Worm (Caenorhabditis elegans) whole organism, L1 larva: ENCODE measurements around the gene K03H1.13.

ENCODE experiments used
- C04F5.9 ChIP-seq: sonication (generic microtip); optimal IDR thresholded peaks from 2 replicates; lab custom pipeline; 2016; ENCODE audit warnings: missing genetic modification characterization, missing compliant biosample characterization
- C16A3.4 ChIP-seq: fragments of 150-350 bp; optimal IDR thresholded peaks from 2 replicates; lab custom pipeline; 2014; ENCODE audit warnings: missing biosample characterization, missing genetic modification characterization
- Y116A8C.19 ChIP-seq: sonication (generic microtip); optimal IDR thresholded peaks from 2 replicates; lab custom pipeline; 2016; ENCODE audit warnings: missing compliant biosample characterization, missing genetic modification characterization, borderline replicate concordance
- aha-1 ChIP-seq: fragments of 150-350 bp; optimal IDR thresholded peaks from 2 replicates; lab custom pipeline; 2014; ENCODE audit warnings: missing biosample characterization, missing genetic modification characterization
- alr-1 ChIP-seq: fragments of 200-800 bp; sonication (Bioruptor generic); optimal IDR thresholded peaks from 2 replicates; lab custom pipeline; 2018; ENCODE audit warnings: borderline replicate concordance, mild to moderate bottlenecking, missing genetic modification characterization, missing compliant biosample characterization
- aly-2 ChIP-seq: fragments of 150-350 bp; optimal IDR thresholded peaks from 2 replicates; lab custom pipeline; 2014; ENCODE audit warnings: missing biosample characterization, missing genetic modification characterization
- ama-1 ChIP-seq: fragments of 150-350 bp; optimal IDR thresholded peaks from 2 replicates; lab custom pipeline; 2014
- blmp-1 ChIP-seq: fragments of 150-350 bp; optimal IDR thresholded peaks from 2 replicates; lab custom pipeline; 2014; ENCODE audit warnings: missing biosample characterization, missing genetic modification characterization
- ceh-63 ChIP-seq: fragments of 200-800 bp; sonication (Bioruptor generic); optimal IDR thresholded peaks from 2 replicates; lab custom pipeline; 2018; ENCODE audit warnings: mild to moderate bottlenecking, missing genetic modification characterization, missing compliant biosample characterization
- ceh-88 ChIP-seq: fragments of 200-800 bp; sonication (Bioruptor generic); IDR thresholded peaks from 2 replicates; pipeline ENCODE4 v1.3.6; 2022; ENCODE audit warnings: missing genetic modification characterization, missing compliant biosample characterization
- ceh-90 ChIP-seq: sonication (generic microtip); optimal IDR thresholded peaks from 2 replicates; lab custom pipeline; 2016; ENCODE audit warnings: missing genetic modification characterization, missing compliant biosample characterization
- ces-1 ChIP-seq: fragments of 150-350 bp; optimal IDR thresholded peaks from 2 replicates; lab custom pipeline; 2014; ENCODE audit warnings: missing biosample characterization, missing genetic modification reagents, missing genetic modification characterization
- dpl-1 ChIP-seq, 3 experiments: fragments of 150-350 bp in 2 of 3; sonication (generic microtip) in 1 of 3; optimal IDR thresholded peaks; 2 replicates each; lab custom pipeline; 2014 to 2017; ENCODE audit warnings: missing biosample characterization in 3 of 3, missing genetic modification characterization in 3 of 3, missing genetic modification reagents in 3 of 3
- efl-1 ChIP-seq, 4 experiments: fragments of 150-350 bp; optimal IDR thresholded peaks in 3 of 4; peaks in 1 of 4; 1 replicate in 1 of 4; 2 replicates in 3 of 4; lab custom pipeline; 2014; ENCODE audit warnings: missing biosample characterization in 2 of 4, missing genetic modification characterization in 2 of 4, missing genetic modification reagents in 2 of 4
- egl-27 ChIP-seq, 2 experiments: fragments of 150-350 bp in 1 of 2; sonication (generic microtip); optimal IDR thresholded peaks; 3 replicates each; lab custom pipeline; 2017 to 2018; ENCODE audit warnings: missing biosample characterization in 2 of 2, missing genetic modification characterization in 2 of 2, missing genetic modification reagents in 2 of 2
- elt-2 ChIP-seq: sonication (generic microtip); optimal IDR thresholded peaks from 2 replicates; lab custom pipeline; 2016; ENCODE audit warnings: missing genetic modification characterization, mild to moderate bottlenecking, inconsistent platforms, missing compliant biosample characterization, missing genetic modification reagents
- ets-5 ChIP-seq: fragments of 200-800 bp; sonication (Bioruptor generic); IDR thresholded peaks from 2 replicates; pipeline ENCODE4 v1.3.6; 2022; ENCODE audit warnings: missing genetic modification characterization, missing compliant biosample characterization
- fos-1 ChIP-seq: fragments of 150-350 bp; optimal IDR thresholded peaks from 2 replicates; lab custom pipeline; 2014; ENCODE audit warnings: missing biosample characterization, missing genetic modification characterization
- grh-1 ChIP-seq: fragments of 200-800 bp; sonication (Bioruptor generic); IDR thresholded peaks from 2 replicates; pipeline ENCODE4 v1.3.6; 2022; ENCODE audit warnings: missing genetic modification reagents, missing genetic modification characterization, missing compliant biosample characterization
- hlh-17 ChIP-seq: fragments of 200-800 bp; sonication (Bioruptor generic); optimal IDR thresholded peaks from 2 replicates; lab custom pipeline; 2018; ENCODE audit warnings: missing genetic modification characterization, mild to moderate bottlenecking, missing compliant biosample characterization, moderate library complexity, borderline replicate concordance
- hlh-4 ChIP-seq: sonication (generic microtip); optimal IDR thresholded peaks from 2 replicates; lab custom pipeline; 2016; ENCODE audit warnings: mild to moderate bottlenecking, missing genetic modification characterization, missing compliant biosample characterization
- hpl-2 ChIP-seq: fragments of 150-350 bp; optimal IDR thresholded peaks from 2 replicates; lab custom pipeline; 2014; ENCODE audit warnings: missing biosample characterization, missing genetic modification reagents, missing genetic modification characterization
- irx-1 ChIP-seq: sonication (generic microtip); optimal IDR thresholded peaks from 2 replicates; lab custom pipeline; 2016; ENCODE audit warnings: missing genetic modification characterization, missing compliant biosample characterization
- isw-1 ChIP-seq: fragments of 200-800 bp; sonication (Bioruptor generic); IDR thresholded peaks from 2 replicates; pipeline ENCODE4 v1.3.6; 2022; ENCODE audit warnings: missing genetic modification characterization, missing compliant biosample characterization
- jun-1 ChIP-seq: fragments of 150-350 bp; optimal IDR thresholded peaks from 2 replicates; lab custom pipeline; 2014; ENCODE audit warnings: missing biosample characterization, missing genetic modification reagents, missing genetic modification characterization
- lin-13 ChIP-seq: fragments of 150-350 bp; optimal IDR thresholded peaks from 2 replicates; lab custom pipeline; 2014; ENCODE audit warnings: missing biosample characterization, missing genetic modification reagents, missing genetic modification characterization
- lin-14 ChIP-seq: fragments of 200-800 bp; sonication (Bioruptor generic); optimal IDR thresholded peaks from 2 replicates; lab custom pipeline; 2018; ENCODE audit warnings: mild to moderate bottlenecking, missing genetic modification characterization, moderate library complexity, missing compliant biosample characterization
- lin-39 ChIP-seq: fragments of 150-350 bp; optimal IDR thresholded peaks from 2 replicates; lab custom pipeline; 2014; ENCODE audit warnings: missing biosample characterization, missing genetic modification reagents, missing genetic modification characterization
- lir-3 ChIP-seq: sonication (generic microtip); optimal IDR thresholded peaks from 2 replicates; lab custom pipeline; 2016; ENCODE audit warnings: mild to moderate bottlenecking, missing genetic modification characterization, moderate library complexity, missing compliant biosample characterization; ENCODE audit not compliant: poor library complexity
- nhr-11 ChIP-seq: fragments of 150-350 bp; optimal IDR thresholded peaks from 2 replicates; lab custom pipeline; 2014; ENCODE audit warnings: missing biosample characterization, missing genetic modification characterization
- nhr-12 ChIP-seq: sonication (generic microtip); optimal IDR thresholded peaks from 2 replicates; lab custom pipeline; 2017; ENCODE audit warnings: missing biosample characterization, missing genetic modification characterization
- nhr-19 ChIP-seq: fragments of 200-800 bp; sonication (Bioruptor generic); conservative IDR thresholded peaks from 2 replicates; pipeline ENCODE4 v1.3.6; 2022; ENCODE audit warnings: missing genetic modification characterization, missing compliant biosample characterization
- nhr-20 ChIP-seq: sonication (generic microtip); optimal IDR thresholded peaks from 2 replicates; lab custom pipeline; 2016; ENCODE audit warnings: mild to moderate bottlenecking, missing genetic modification characterization, missing compliant biosample characterization
- nhr-237 ChIP-seq: fragments of 150-350 bp; optimal IDR thresholded peaks from 2 replicates; lab custom pipeline; 2014; ENCODE audit warnings: missing biosample characterization, missing genetic modification characterization
- nhr-71 ChIP-seq: sonication (generic microtip); optimal IDR thresholded peaks from 2 replicates; lab custom pipeline; 2016; ENCODE audit warnings: mild to moderate bottlenecking, missing genetic modification characterization, moderate library complexity, missing compliant biosample characterization
- nhr-77 ChIP-seq: fragments of 150-350 bp; optimal IDR thresholded peaks from 2 replicates; lab custom pipeline; 2014; ENCODE audit warnings: missing biosample characterization, missing genetic modification characterization
- nhr-84 ChIP-seq: sonication (generic microtip); optimal IDR thresholded peaks from 2 replicates; lab custom pipeline; 2017; ENCODE audit warnings: missing biosample characterization, missing genetic modification characterization
- nhr-90 ChIP-seq: sonication (generic microtip); optimal IDR thresholded peaks from 2 replicates; lab custom pipeline; 2016; ENCODE audit warnings: mild to moderate bottlenecking, missing genetic modification characterization, missing compliant biosample characterization; ENCODE audit not compliant: poor library complexity
- pag-3 ChIP-seq: sonication (generic microtip); optimal IDR thresholded peaks from 2 replicates; lab custom pipeline; 2017; ENCODE audit warnings: missing genetic modification characterization, mild to moderate bottlenecking, missing compliant biosample characterization, antibody characterized with exemption, borderline replicate concordance; ENCODE audit not compliant: insufficient read depth
- pqm-1 ChIP-seq: sonication (generic microtip); optimal IDR thresholded peaks from 3 replicates; lab custom pipeline; 2017; ENCODE audit warnings: missing biosample characterization, missing genetic modification characterization
- rnt-1 ChIP-seq: sonication (generic microtip); optimal IDR thresholded peaks from 2 replicates; lab custom pipeline; 2016; ENCODE audit warnings: mild to moderate bottlenecking, missing genetic modification characterization, moderate library complexity, missing compliant biosample characterization
- skn-1 ChIP-seq: fragments of 150-350 bp; optimal IDR thresholded peaks from 2 replicates; lab custom pipeline; 2014; ENCODE audit warnings: missing biosample characterization, missing genetic modification characterization
- snpc-4 ChIP-seq: fragments of 150-350 bp; optimal IDR thresholded peaks from 2 replicates; lab custom pipeline; 2014; ENCODE audit warnings: missing biosample characterization, missing genetic modification characterization
- sox-4 ChIP-seq: sonication (generic microtip); optimal IDR thresholded peaks from 2 replicates; lab custom pipeline; 2016; ENCODE audit warnings: missing genetic modification characterization, missing compliant biosample characterization
- sptf-1 ChIP-seq: fragments of 150-350 bp; optimal IDR thresholded peaks from 2 replicates; lab custom pipeline; 2014; ENCODE audit warnings: missing biosample characterization, missing genetic modification characterization
- sup-37 ChIP-seq: fragments of 200-800 bp; sonication (Bioruptor generic); optimal IDR thresholded peaks from 2 replicates; lab custom pipeline; 2018; ENCODE audit warnings: mild to moderate bottlenecking, missing genetic modification characterization, missing compliant biosample characterization
- swsn-7 ChIP-seq: sonication (generic microtip); optimal IDR thresholded peaks from 2 replicates; lab custom pipeline; 2016; ENCODE audit warnings: missing genetic modification characterization, missing compliant biosample characterization
- unc-30 ChIP-seq: sonication (generic microtip); optimal IDR thresholded peaks from 2 replicates; lab custom pipeline; 2017; ENCODE audit warnings: missing biosample characterization, missing genetic modification characterization
- unc-86 ChIP-seq: sonication (generic microtip); optimal IDR thresholded peaks from 2 replicates; lab custom pipeline; 2016; ENCODE audit warnings: missing genetic modification characterization, missing compliant biosample characterization
- unc-98 ChIP-seq: fragments of 200-800 bp; sonication (Bioruptor generic); IDR thresholded peaks from 2 replicates; pipeline ENCODE4 v1.3.6; 2022; ENCODE audit warnings: missing genetic modification characterization, missing compliant biosample characterization
- vab-15 ChIP-seq: sonication (generic microtip); optimal IDR thresholded peaks from 2 replicates; lab custom pipeline; 2017; ENCODE audit warnings: missing genotype, mild to moderate bottlenecking, missing genetic modification characterization, missing compliant biosample characterization
- xbp-1 ChIP-seq: sonication (generic microtip); optimal IDR thresholded peaks from 2 replicates; lab custom pipeline; 2016; ENCODE audit warnings: missing genetic modification characterization, missing compliant biosample characterization
- ztf-11 ChIP-seq, 2 experiments: sonication (generic microtip); optimal IDR thresholded peaks; 2 replicates each; lab custom pipeline; 2016 to 2017; ENCODE audit warnings: missing genetic modification characterization in 2 of 2, missing biosample characterization in 1 of 2, missing compliant biosample characterization in 1 of 2
- ztf-4 ChIP-seq: fragments of 150-350 bp; optimal IDR thresholded peaks from 2 replicates; lab custom pipeline; 2014; ENCODE audit warnings: missing biosample characterization, missing genetic modification characterization

The K03H1.13 gene

ce11 chrIII:9905307-9905706 lies 44.8 kb downstream of the K03H1.13 start:
- no peak for TF ChIP-seq lin-13 (GFP tag; lab: Kevin White, UChicago)
- no peak for TF ChIP-seq ama-1 (lab: Kevin White, UChicago)
- no peak for TF ChIP-seq sptf-1
- TF ChIP-seq unc-30 = no peak
- TF ChIP-seq irx-1 = no peak
- no peak for TF ChIP-seq ets-5
- TF ChIP-seq aly-2 = no peak
- TF ChIP-seq nhr-71 (tag; lab: Kevin White, UChicago) = peak; percentile 16
- TF ChIP-seq jun-1 (tag; lab: Kevin White, UChicago) = no peak
- no peak for TF ChIP-seq isw-1 (GFP tag; lab: Robert Waterston, UW)
- TF ChIP-seq egl-27 (tag; optimal IDR thresholded peaks at IDR 0.05; lab: Kevin White, UChicago) = no peak
- no peak for TF ChIP-seq nhr-20 (tag; lab: Kevin White, UChicago)
- TF ChIP-seq nhr-237 (tag; lab: Kevin White, UChicago) = no peak
- no peak for TF ChIP-seq blmp-1 (tag; lab: Kevin White, UChicago)
- TF ChIP-seq snpc-4 (tag; lab: Kevin White, UChicago) = no peak
- no peak for TF ChIP-seq nhr-11 (tag; lab: Kevin White, UChicago)
- peak; percentile 74 for TF ChIP-seq ces-1 (GFP tag; lab: Kevin White, UChicago)
- no peak for TF ChIP-seq nhr-77 (tag; lab: Kevin White, UChicago)
- no peak for TF ChIP-seq fos-1
- peak; percentile 89 for TF ChIP-seq lin-14 (GFP tag; lab: Kevin White, UChicago)
- no peak for TF ChIP-seq ceh-63 (GFP tag; lab: Kevin White, UChicago)
- no peak for TF ChIP-seq sox-4 (tag; lab: Kevin White, UChicago)
- TF ChIP-seq lir-3 (tag; lab: Kevin White, UChicago) = no peak
- no peak for TF ChIP-seq unc-98 (GFP tag; lab: Robert Waterston, UW)
- no peak for TF ChIP-seq C16A3.4 (tag; lab: Kevin White, UChicago)
- TF ChIP-seq vab-15 (tag; lab: Kevin White, UChicago) = no peak
- no peak for TF ChIP-seq C04F5.9
- TF ChIP-seq ztf-11 (tag; optimal IDR thresholded peaks at IDR 0.05; lab: Kevin White, UChicago) = no peak
- TF ChIP-seq aha-1 (tag; lab: Kevin White, UChicago) = no peak
- no peak for TF ChIP-seq hpl-2 (GFP tag; lab: Kevin White, UChicago)
- no peak for TF ChIP-seq alr-1 (tag; lab: Kevin White, UChicago)
- TF ChIP-seq skn-1 (tag; lab: Kevin White, UChicago) = no peak
- TF ChIP-seq grh-1 (GFP tag; lab: Robert Waterston, UW) = no peak
- no peak for TF ChIP-seq dpl-1 (GFP tag; optimal IDR thresholded peaks at IDR 0.05; lab: Kevin White, UChicago)
- no peak for TF ChIP-seq nhr-12 (tag; lab: Kevin White, UChicago)
- no peak for TF ChIP-seq unc-86 (tag; lab: Kevin White, UChicago)
- TF ChIP-seq nhr-84 (tag; lab: Kevin White, UChicago) = no peak
- TF ChIP-seq ceh-90 (tag; lab: Kevin White, UChicago) = no peak
- TF ChIP-seq elt-2 (tag; lab: Kevin White, UChicago) = no peak
- no peak for TF ChIP-seq pqm-1 (tag; lab: Kevin White, UChicago)
- peak in 1 of 2 experiments; percentile 1 for TF ChIP-seq efl-1 (optimal IDR thresholded peaks at IDR 0.05; lab: Kevin White, UChicago)
- peak in 1 of 2 experiments; percentile 80 for TF ChIP-seq efl-1 (GFP tag; optimal IDR thresholded peaks at IDR 0.05 in 1 of 2; lab: Kevin White, UChicago)
- no peak for TF ChIP-seq pag-3
- no peak for TF ChIP-seq hlh-4 (tag; lab: Kevin White, UChicago)
- TF ChIP-seq xbp-1 = no peak
- no peak for TF ChIP-seq nhr-19 (GFP tag; lab: Robert Waterston, UW)
- peak; percentile 34 for TF ChIP-seq rnt-1
- TF ChIP-seq nhr-90 (tag; lab: Kevin White, UChicago) = no peak
- TF ChIP-seq ztf-4 (tag; lab: Kevin White, UChicago) = no peak
- TF ChIP-seq hlh-17 (GFP tag; lab: Kevin White, UChicago) = no peak
- TF ChIP-seq swsn-7 (tag; lab: Kevin White, UChicago) = peak; percentile 20
- no peak for TF ChIP-seq ceh-88
- no peak for TF ChIP-seq sup-37 (GFP tag; lab: Kevin White, UChicago)
- TF ChIP-seq Y116A8C.19 = no peak
- TF ChIP-seq lin-39 (tag; lab: Kevin White, UChicago) = no peak
